Worm (Caenorhabditis elegans) whole organism, late embryonic: ENCODE results near the gene gap-1.

Experiments used
- C08G9.2 ChIP-seq: sonication (generic microtip); optimal IDR thresholded peaks from 2 replicates; lab custom pipeline; 2016; ENCODE audit warnings: mild to moderate bottlenecking, missing genetic modification characterization, moderate library complexity, missing compliant biosample characterization
- C38D4.7 ChIP-seq: fragments of 200-800 bp; sonication (Bioruptor generic); optimal IDR thresholded peaks from 2 replicates; lab custom pipeline; 2018; ENCODE audit warnings: mild to moderate bottlenecking, missing genetic modification characterization, moderate library complexity, missing compliant biosample characterization
- F13H6.1 ChIP-seq: sonication (generic microtip); optimal IDR thresholded peaks from 2 replicates; lab custom pipeline; 2016; ENCODE audit warnings: missing genetic modification characterization, missing compliant biosample characterization
- K02D7.2 ChIP-seq: sonication (generic microtip); optimal IDR thresholded peaks from 2 replicates; lab custom pipeline; 2017; ENCODE audit warnings: mild to moderate bottlenecking, missing genetic modification characterization, missing compliant biosample characterization
- K09A11.1 ChIP-seq: sonication (generic microtip); optimal IDR thresholded peaks from 2 replicates; lab custom pipeline; 2017; ENCODE audit warnings: antibody characterized with exemption, mild to moderate bottlenecking, missing genetic modification characterization, missing compliant biosample characterization; ENCODE audit not compliant: insufficient read depth
- ceh-19 ChIP-seq: fragments of 200-800 bp; sonication (Bioruptor generic); optimal IDR thresholded peaks from 2 replicates; lab custom pipeline; 2018; ENCODE audit warnings: mild to moderate bottlenecking, missing genetic modification characterization, missing compliant biosample characterization
- ceh-2 ChIP-seq: sonication (generic microtip); optimal IDR thresholded peaks from 2 replicates; lab custom pipeline; 2016; ENCODE audit warnings: missing genotype, missing genetic modification characterization, missing compliant biosample characterization
- ceh-30 ChIP-seq: fragments of 150-350 bp; optimal IDR thresholded peaks from 2 replicates; lab custom pipeline; 2014; ENCODE audit warnings: missing biosample characterization, missing genetic modification characterization
- ceh-31 ChIP-seq: sonication (generic microtip); optimal IDR thresholded peaks from 2 replicates; lab custom pipeline; 2016; ENCODE audit warnings: missing genetic modification characterization, missing compliant biosample characterization
- ceh-34 ChIP-seq: sonication (generic microtip); optimal IDR thresholded peaks from 2 replicates; lab custom pipeline; 2016; ENCODE audit warnings: mild to moderate bottlenecking, missing genetic modification characterization, missing compliant biosample characterization
- ceh-45 ChIP-seq: fragments of 200-800 bp; sonication (Bioruptor generic); IDR thresholded peaks from 2 replicates; pipeline ENCODE4 v1.3.6; 2022; ENCODE audit warnings: missing genetic modification reagents, missing genetic modification characterization, missing compliant biosample characterization
- ceh-48 ChIP-seq: sonication (generic microtip); optimal IDR thresholded peaks from 2 replicates; lab custom pipeline; 2016; ENCODE audit warnings: missing genetic modification characterization, inconsistent platforms, missing compliant biosample characterization
- ceh-9 ChIP-seq: sonication (generic microtip); optimal IDR thresholded peaks from 2 replicates; lab custom pipeline; 2016; ENCODE audit warnings: mild to moderate bottlenecking, missing genetic modification characterization, inconsistent platforms, missing compliant biosample characterization
- dmd-4 ChIP-seq: sonication (generic microtip); optimal IDR thresholded peaks from 2 replicates; lab custom pipeline; 2016; ENCODE audit warnings: borderline replicate concordance, missing genetic modification characterization, missing compliant biosample characterization
- dve-1 ChIP-seq: sonication (generic microtip); optimal IDR thresholded peaks from 2 replicates; lab custom pipeline; 2017; ENCODE audit warnings: antibody characterized with exemption, mild to moderate bottlenecking, missing genetic modification characterization, missing compliant biosample characterization
- elt-2 ChIP-seq: sonication (generic microtip); optimal IDR thresholded peaks from 2 replicates; lab custom pipeline; 2016; ENCODE audit warnings: missing genetic modification reagents, missing genetic modification characterization, missing compliant biosample characterization
- elt-4 ChIP-seq: sonication (generic microtip); optimal IDR thresholded peaks from 2 replicates; lab custom pipeline; 2016; ENCODE audit warnings: missing genetic modification characterization, missing compliant biosample characterization
- ets-4 ChIP-seq: sonication (generic microtip); optimal IDR thresholded peaks from 2 replicates; lab custom pipeline; 2016; ENCODE audit warnings: missing genetic modification characterization, missing compliant biosample characterization
- eyg-1 ChIP-seq: sonication (generic microtip); optimal IDR thresholded peaks from 2 replicates; lab custom pipeline; 2016; ENCODE audit warnings: missing genotype, missing genetic modification characterization, missing compliant biosample characterization
- fax-1 ChIP-seq: sonication (generic microtip); optimal IDR thresholded peaks from 2 replicates; lab custom pipeline; 2016; ENCODE audit warnings: missing genotype, missing genetic modification characterization, missing compliant biosample characterization
- fkh-10 ChIP-seq: fragments of 150-350 bp; optimal IDR thresholded peaks from 2 replicates; lab custom pipeline; 2014; ENCODE audit warnings: missing biosample characterization, missing genetic modification reagents, missing genetic modification characterization
- fkh-6 ChIP-seq: sonication (generic microtip); optimal IDR thresholded peaks from 2 replicates; lab custom pipeline; 2016; ENCODE audit warnings: missing genetic modification characterization, missing compliant biosample characterization
- hlh-13 ChIP-seq: fragments of 200-800 bp; sonication (Bioruptor generic); optimal IDR thresholded peaks from 2 replicates; lab custom pipeline; 2018; ENCODE audit warnings: mild to moderate bottlenecking, missing genetic modification characterization, missing compliant biosample characterization
- hlh-30 ChIP-seq: sonication (generic microtip); optimal IDR thresholded peaks from 2 replicates; lab custom pipeline; 2017; ENCODE audit warnings: antibody characterized with exemption, missing genetic modification characterization, missing compliant biosample characterization; ENCODE audit not compliant: insufficient read depth
- hlh-8 ChIP-seq: sonication (generic microtip); optimal IDR thresholded peaks from 2 replicates; lab custom pipeline; 2016; ENCODE audit warnings: missing genotype, missing genetic modification characterization, missing compliant biosample characterization
- lin-11 ChIP-seq: fragments of 200-800 bp; sonication (Bioruptor generic); optimal IDR thresholded peaks from 2 replicates; lab custom pipeline; 2018; ENCODE audit warnings: mild to moderate bottlenecking, missing genetic modification characterization, missing compliant biosample characterization
- madf-2 ChIP-seq: sonication (generic microtip); optimal IDR thresholded peaks from 2 replicates; lab custom pipeline; 2017; ENCODE audit warnings: missing genetic modification characterization, missing compliant biosample characterization
- nhr-11 ChIP-seq: fragments of 150-350 bp; optimal IDR thresholded peaks from 2 replicates; lab custom pipeline; 2014; ENCODE audit warnings: missing biosample characterization, missing genetic modification characterization
- nhr-232 ChIP-seq: sonication (generic microtip); optimal IDR thresholded peaks from 2 replicates; lab custom pipeline; 2016; ENCODE audit warnings: missing genetic modification characterization, missing compliant biosample characterization
- pax-1 ChIP-seq: fragments of 150-350 bp; optimal IDR thresholded peaks from 2 replicates; lab custom pipeline; 2014; ENCODE audit warnings: missing biosample characterization, missing genetic modification characterization
- pha-2 ChIP-seq: sonication (generic microtip); optimal IDR thresholded peaks from 2 replicates; lab custom pipeline; 2017; ENCODE audit warnings: mild to moderate bottlenecking, missing genetic modification characterization, missing compliant biosample characterization
- pqm-1 ChIP-seq: sonication (generic microtip); optimal IDR thresholded peaks from 2 replicates; lab custom pipeline; 2016; ENCODE audit warnings: missing genetic modification characterization, missing compliant biosample characterization
- pros-1 ChIP-seq: fragments of 150-350 bp; optimal IDR thresholded peaks from 2 replicates; lab custom pipeline; 2014; ENCODE audit warnings: missing biosample characterization, missing genetic modification reagents, missing genetic modification characterization
- ref-2 ChIP-seq: sonication (generic microtip); optimal IDR thresholded peaks from 2 replicates; lab custom pipeline; 2016; ENCODE audit warnings: missing genetic modification characterization, missing compliant biosample characterization
- sdc-2 ChIP-seq: sonication (generic microtip); optimal IDR thresholded peaks from 2 replicates; lab custom pipeline; 2016; ENCODE audit warnings: missing genotype, missing genetic modification characterization, missing compliant biosample characterization
- syd-9 ChIP-seq: sonication (generic microtip); optimal IDR thresholded peaks from 2 replicates; lab custom pipeline; 2016; ENCODE audit warnings: mild to moderate bottlenecking, missing genetic modification characterization, moderate library complexity, missing compliant biosample characterization
- tbx-2 ChIP-seq: sonication (generic microtip); optimal IDR thresholded peaks from 2 replicates; lab custom pipeline; 2016; ENCODE audit warnings: missing genetic modification characterization, missing compliant biosample characterization
- tbx-7 ChIP-seq: sonication (generic microtip); optimal IDR thresholded peaks from 2 replicates; lab custom pipeline; 2016; ENCODE audit warnings: missing genotype, missing genetic modification characterization, missing compliant biosample characterization
- unc-3 ChIP-seq, 2 experiments: fragments of 200-800 bp in 1 of 2; sonication (Bioruptor generic) in 1 of 2; sonication (generic microtip) in 1 of 2; conservative IDR thresholded peaks in 1 of 2; optimal IDR thresholded peaks in 1 of 2; 2 replicates each; pipeline versions ENCODE4 v1.3.6 to Lab custom; 2016 to 2022; ENCODE audit warnings: missing compliant biosample characterization in 2 of 2, missing genetic modification characterization in 2 of 2, missing genetic modification reagents in 1 of 2
- unc-55 ChIP-seq: sonication (generic microtip); optimal IDR thresholded peaks from 2 replicates; lab custom pipeline; 2017; ENCODE audit warnings: missing biosample characterization, missing genetic modification reagents, missing genetic modification characterization
- unc-86 ChIP-seq: sonication (generic microtip); optimal IDR thresholded peaks from 2 replicates; lab custom pipeline; 2016; ENCODE audit warnings: missing genetic modification characterization, missing compliant biosample characterization
- zip-5 ChIP-seq: sonication (generic microtip); optimal IDR thresholded peaks from 2 replicates; lab custom pipeline; 2016; ENCODE audit warnings: missing genetic modification characterization, missing compliant biosample characterization
- ztf-16 ChIP-seq: sonication (generic microtip); optimal IDR thresholded peaks from 2 replicates; lab custom pipeline; 2017; ENCODE audit warnings: missing genetic modification characterization, missing compliant biosample characterization

The gap-1 gene

ce11 chrX:2242568-2243185 lies 50.4 kb downstream of the gap-1 start, which contains the start of gene rpl-11.2 (continued):
- peak; percentile 24 for TF ChIP-seq K09A11.1
- no peak for TF ChIP-seq C38D4.7
- TF ChIP-seq hlh-30 (tag; lab: Kevin White, UChicago), result peak; percentile 57
- peak; percentile 44; the same call in 1 of the 2 replicates for TF ChIP-seq unc-3 (GFP tag; conservative IDR thresholded peaks at IDR 0.05; lab: Robert Waterston, UW)
- peak; percentile 44 for TF ChIP-seq unc-3 (tag; optimal IDR thresholded peaks at IDR 0.05; lab: Kevin White, UChicago)
- TF ChIP-seq syd-9 (tag; lab: Kevin White, UChicago), result peak; percentile 44
- TF ChIP-seq ceh-31 (tag; lab: Kevin White, UChicago), result peak; percentile 78
- peak; percentile 28 for TF ChIP-seq F13H6.1 (tag; lab: Kevin White, UChicago)
- peak; percentile 47 for TF ChIP-seq ceh-48 (tag; lab: Kevin White, UChicago)
- no peak for TF ChIP-seq dmd-4 (tag; lab: Kevin White, UChicago)
- TF ChIP-seq fkh-10, result no peak
- TF ChIP-seq fkh-6 (tag; lab: Kevin White, UChicago), result peak; percentile 34
- no peak for TF ChIP-seq ceh-19
- no peak for TF ChIP-seq C08G9.2 (tag; lab: Kevin White, UChicago)
- TF ChIP-seq ceh-30 (tag; lab: Kevin White, UChicago), result peak; percentile 84
- TF ChIP-seq ets-4 (tag; lab: Kevin White, UChicago), result peak; percentile 58
- TF ChIP-seq madf-2, result peak; percentile 60
- peak; percentile 87 for TF ChIP-seq dve-1 (tag; lab: Kevin White, UChicago)
- no peak for TF ChIP-seq hlh-13 (GFP tag; lab: Kevin White, UChicago)
- no peak for TF ChIP-seq eyg-1 (tag; lab: Kevin White, UChicago)
- TF ChIP-seq ceh-9 (tag; lab: Kevin White, UChicago), result no peak
- peak; percentile 66 for TF ChIP-seq elt-2 (tag; lab: Kevin White, UChicago)
- peak; percentile 76 for TF ChIP-seq pax-1 (tag; lab: Kevin White, UChicago)
- no peak for TF ChIP-seq pqm-1 (tag; lab: Kevin White, UChicago)
- peak; percentile 71 for TF ChIP-seq sdc-2 (tag; lab: Kevin White, UChicago)
- no peak for TF ChIP-seq nhr-232 (tag; lab: Kevin White, UChicago)
- peak; percentile 24 for TF ChIP-seq K02D7.2 (tag; lab: Kevin White, UChicago)
- TF ChIP-seq ceh-45 (GFP tag; lab: Robert Waterston, UW), result no peak; the same call in 1 of the 2 replicates
- no peak for TF ChIP-seq unc-86
- no peak for TF ChIP-seq hlh-8 (tag; lab: Kevin White, UChicago)
- peak; percentile 85 for TF ChIP-seq ceh-34 (tag; lab: Kevin White, UChicago)
- TF ChIP-seq pros-1, result peak; percentile 5
- no peak for TF ChIP-seq pha-2 (tag; lab: Kevin White, UChicago)
- TF ChIP-seq elt-4 (tag; lab: Kevin White, UChicago), result no peak
- no peak for TF ChIP-seq zip-5
- no peak for TF ChIP-seq lin-11
- peak; percentile 85 for TF ChIP-seq tbx-2 (tag; lab: Kevin White, UChicago)
- TF ChIP-seq tbx-7, result no peak
- peak; percentile 57 for TF ChIP-seq ceh-2 (tag; lab: Kevin White, UChicago)
- TF ChIP-seq nhr-11 (tag; lab: Kevin White, UChicago), result no peak
- TF ChIP-seq fax-1 (tag; lab: Kevin White, UChicago), result no peak
- peak; percentile 79 for TF ChIP-seq ref-2 (tag; lab: Kevin White, UChicago)
- TF ChIP-seq unc-55, result peak; percentile 74
- peak; percentile 37 for TF ChIP-seq ztf-16 (tag; lab: Kevin White, UChicago)
- TF ChIP-seq, all 69 proteins: peak for 30
